Worm (Caenorhabditis elegans) whole organism, young adult: Measurements from ENCODE around the gene Y55F3AM.9.

ENCODE experiments used
- B0336.3 ChIP-seq: fragments of 200-800 bp; sonication (Bioruptor generic); IDR thresholded peaks from 2 replicates; pipeline ENCODE4 v1.3.6; 2022; ENCODE audit warnings: missing genetic modification characterization, missing compliant biosample characterization
- D2030.7 ChIP-seq: fragments of 200-800 bp; sonication (Bioruptor generic); IDR thresholded peaks from 2 replicates; pipeline ENCODE4 v1.3.6; 2022; ENCODE audit warnings: missing genetic modification reagents, missing genetic modification characterization, missing compliant biosample characterization
- F23B12.7 ChIP-seq: sonication (generic microtip); optimal IDR thresholded peaks from 2 replicates; lab custom pipeline; 2017; ENCODE audit warnings: missing genetic modification characterization, mild to moderate bottlenecking, missing compliant biosample characterization, antibody characterized with exemption, moderate library complexity; ENCODE audit not compliant: insufficient read depth
- F33H1.4 ChIP-seq: fragments of 200-800 bp; sonication (Bioruptor generic); IDR thresholded peaks from 2 replicates; pipeline ENCODE4 v1.3.6; 2022; ENCODE audit warnings: missing genetic modification reagents, missing genetic modification characterization, missing compliant biosample characterization
- F49E8.2 ChIP-seq: sonication (generic microtip); optimal IDR thresholded peaks from 3 replicates; lab custom pipeline; 2017; ENCODE audit warnings: missing genetic modification characterization, mild to moderate bottlenecking, missing compliant biosample characterization, antibody characterized with exemption, moderate library complexity; ENCODE audit not compliant: insufficient read depth
- K12H6.12 ChIP-seq: fragments of 200-800 bp; sonication (Bioruptor generic); optimal IDR thresholded peaks from 2 replicates; lab custom pipeline; 2018; ENCODE audit warnings: mild to moderate bottlenecking, missing genetic modification characterization, missing compliant biosample characterization
- ZK185.1 ChIP-seq: sonication (generic microtip); optimal IDR thresholded peaks from 2 replicates; lab custom pipeline; 2016; ENCODE audit warnings: mild to moderate bottlenecking, missing genetic modification characterization, missing compliant biosample characterization; ENCODE audit not compliant: poor library complexity, severe bottlenecking
- aptf-3 ChIP-seq: fragments of 200-800 bp; sonication (Bioruptor generic); IDR thresholded peaks from 2 replicates; pipeline ENCODE4 v1.3.6; 2022; ENCODE audit warnings: missing genetic modification characterization, missing compliant biosample characterization
- attf-3 ChIP-seq: fragments of 200-800 bp; sonication (Bioruptor generic); conservative IDR thresholded peaks from 2 replicates; pipeline ENCODE4 v1.3.6; 2022; ENCODE audit warnings: missing genetic modification reagents, missing genetic modification characterization, missing compliant biosample characterization
- ceh-58 ChIP-seq: fragments of 200-800 bp; sonication (Bioruptor generic); IDR thresholded peaks from 2 replicates; pipeline ENCODE4 v1.3.6; 2022; ENCODE audit warnings: missing genetic modification characterization, missing compliant biosample characterization
- ceh-91 ChIP-seq: fragments of 200-800 bp; sonication (Bioruptor generic); IDR thresholded peaks from 2 replicates; pipeline ENCODE4 v1.3.6; 2022; ENCODE audit warnings: missing genetic modification reagents, missing genetic modification characterization, missing compliant biosample characterization
- dox-1 ChIP-seq: fragments of 200-800 bp; sonication (Bioruptor generic); IDR thresholded peaks from 2 replicates; pipeline ENCODE4 v1.3.6; 2022; ENCODE audit warnings: missing genetic modification reagents, missing genetic modification characterization, missing compliant biosample characterization
- egl-44 ChIP-seq: fragments of 200-800 bp; sonication (Bioruptor generic); IDR thresholded peaks from 2 replicates; pipeline ENCODE4 v1.3.6; 2022; ENCODE audit warnings: missing genetic modification reagents, missing genetic modification characterization, missing compliant biosample characterization
- egrh-3 ChIP-seq: fragments of 200-800 bp; sonication (Bioruptor generic); IDR thresholded peaks from 2 replicates; pipeline ENCODE4 v1.3.6; 2022; ENCODE audit warnings: missing genetic modification reagents, missing genetic modification characterization, missing compliant biosample characterization
- ets-4 ChIP-seq: fragments of 200-800 bp; sonication (Bioruptor generic); optimal IDR thresholded peaks from 2 replicates; lab custom pipeline; 2018; ENCODE audit warnings: mild to moderate bottlenecking, missing genetic modification characterization, missing compliant biosample characterization
- hlh-26 ChIP-seq: fragments of 200-800 bp; sonication (Bioruptor generic); conservative IDR thresholded peaks from 2 replicates; pipeline ENCODE4 v1.3.6; 2022; ENCODE audit warnings: missing genetic modification reagents, missing genetic modification characterization, missing compliant biosample characterization
- lin-35 ChIP-seq, 3 experiments: fragments of 150-350 bp in 2 of 3; sonication (generic microtip) in 1 of 3; optimal IDR thresholded peaks; 2 replicates each; lab custom pipeline; 2014 to 2018; ENCODE audit warnings: missing biosample characterization in 3 of 3, missing genetic modification characterization in 3 of 3, missing genetic modification reagents in 3 of 3
- lsl-1 ChIP-seq: fragments of 200-800 bp; sonication (Bioruptor generic); optimal IDR thresholded peaks from 2 replicates; lab custom pipeline; 2018; ENCODE audit warnings: mild to moderate bottlenecking, missing genetic modification characterization, moderate library complexity, missing compliant biosample characterization
- madf-10 ChIP-seq: sonication (generic microtip); optimal IDR thresholded peaks from 2 replicates; lab custom pipeline; 2016; ENCODE audit warnings: mild to moderate bottlenecking, missing genetic modification characterization, missing compliant biosample characterization
- madf-6 ChIP-seq: fragments of 200-800 bp; sonication (Bioruptor generic); IDR thresholded peaks from 2 replicates; pipeline ENCODE4 v1.3.6; 2022; ENCODE audit warnings: missing genetic modification reagents, missing genetic modification characterization, missing compliant biosample characterization
- mcd-1 ChIP-seq: fragments of 200-800 bp; sonication (Bioruptor generic); IDR thresholded peaks from 2 replicates; pipeline ENCODE4 v1.3.6; 2022; ENCODE audit warnings: missing genetic modification reagents, missing genetic modification characterization, missing compliant biosample characterization
- nhr-80 ChIP-seq: sonication (generic microtip); optimal IDR thresholded peaks from 2 replicates; lab custom pipeline; 2016; ENCODE audit warnings: missing genetic modification characterization, missing compliant biosample characterization
- pha-4 ChIP-seq: fragments of 150-350 bp; sonication (generic microtip); optimal IDR thresholded peaks from 2 replicates; lab custom pipeline; 2014; ENCODE audit warnings: missing biosample characterization, missing genetic modification reagents, missing genetic modification characterization
- sea-2 ChIP-seq: fragments of 200-800 bp; sonication (Bioruptor generic); IDR thresholded peaks from 2 replicates; pipeline ENCODE4 v1.3.6; 2022; ENCODE audit warnings: missing genetic modification characterization, missing compliant biosample characterization
- snpc-1.1 ChIP-seq: sonication (generic microtip); optimal IDR thresholded peaks from 2 replicates; lab custom pipeline; 2017; ENCODE audit warnings: missing genetic modification characterization, mild to moderate bottlenecking, missing compliant biosample characterization, antibody characterized with exemption, moderate library complexity, missing genotype, missing genetic modification reagents; ENCODE audit not compliant: insufficient read depth
- snpc-3.4 ChIP-seq: sonication (generic microtip); optimal IDR thresholded peaks from 2 replicates; lab custom pipeline; 2017; ENCODE audit warnings: missing genetic modification characterization, mild to moderate bottlenecking, missing compliant biosample characterization, antibody characterized with exemption, moderate library complexity, missing genotype, missing genetic modification reagents
- tbx-9 ChIP-seq: sonication (generic microtip); optimal IDR thresholded peaks from 2 replicates; lab custom pipeline; 2016; ENCODE audit warnings: borderline replicate concordance, missing genetic modification characterization, inconsistent platforms, missing compliant biosample characterization
- tlf-1 ChIP-seq: fragments of 200-800 bp; sonication (Bioruptor generic); optimal IDR thresholded peaks from 2 replicates; lab custom pipeline; 2018; ENCODE audit warnings: mild to moderate bottlenecking, missing genetic modification characterization, missing compliant biosample characterization
- unc-130 ChIP-seq: sonication (generic microtip); optimal IDR thresholded peaks from 2 replicates; lab custom pipeline; 2016; ENCODE audit warnings: missing genetic modification reagents, missing genetic modification characterization, missing compliant biosample characterization
- xnd-1 ChIP-seq: sonication (generic microtip); optimal IDR thresholded peaks from 2 replicates; lab custom pipeline; 2016; ENCODE audit warnings: missing genotype, missing genetic modification reagents, missing genetic modification characterization, missing compliant biosample characterization
- zfh-2 ChIP-seq: fragments of 200-800 bp; sonication (Bioruptor generic); conservative IDR thresholded peaks from 2 replicates; pipeline ENCODE4 v1.3.6; 2022; ENCODE audit warnings: missing genetic modification reagents, missing genetic modification characterization, missing compliant biosample characterization
- ztf-18 ChIP-seq: sonication (generic microtip); optimal IDR thresholded peaks from 2 replicates; lab custom pipeline; 2016; ENCODE audit warnings: missing genotype, mild to moderate bottlenecking, missing genetic modification characterization, missing compliant biosample characterization
- ztf-26 ChIP-seq: sonication (generic microtip); optimal IDR thresholded peaks from 2 replicates; lab custom pipeline; 2017; ENCODE audit warnings: missing genetic modification characterization, missing compliant biosample characterization

Gene Y55F3AM.9

ce11 chrIV:1056263-1056942, 46.9 kb upstream of the Y55F3AM.9 start, which contains the start of the genes Y55F3AM.13 and mrps-25:
Y55F3AM.13 (minus strand) TSS chrIV:1056313.
mrps-25 (plus strand) TSS chrIV:1056892.
- TF ChIP-seq tlf-1 (GFP tag; lab: Kevin White, UChicago) = no peak
- no peak for TF ChIP-seq zfh-2
- no peak for TF ChIP-seq ZK185.1 (tag; lab: Kevin White, UChicago)
- TF ChIP-seq attf-3 = peak; percentile 94
- TF ChIP-seq hlh-26 = no peak

ce11 chrIV:1055734-1056133, 46.2 kb upstream of the Y55F3AM.9 start:
- no peak for TF ChIP-seq F23B12.7 (tag; lab: Kevin White, UChicago)
- no peak for TF ChIP-seq lin-35 (GFP tag; optimal IDR thresholded peaks at IDR 0.05; lab: Kevin White, UChicago)
- no peak for TF ChIP-seq F49E8.2 (tag; lab: Kevin White, UChicago)
- peak; percentile 12; the same call in 1 of the 2 replicates for TF ChIP-seq dox-1
- TF ChIP-seq egrh-3 (GFP tag; lab: Robert Waterston, UW) = peak; percentile 66; the same call in 1 of the 2 replicates
- no peak for TF ChIP-seq snpc-1.1
- no peak for TF ChIP-seq ztf-18 (tag; lab: Kevin White, UChicago)
- no peak for TF ChIP-seq ceh-91
- no peak for TF ChIP-seq ceh-58 (GFP tag; lab: Robert Waterston, UW)
- TF ChIP-seq madf-10 (tag; lab: Kevin White, UChicago) = no peak
- no peak for TF ChIP-seq K12H6.12 (tag; lab: Kevin White, UChicago)
- peak; percentile 85 for TF ChIP-seq zfh-2
- no peak for TF ChIP-seq D2030.7 (GFP tag; lab: Robert Waterston, UW)
- TF ChIP-seq nhr-80 = no peak
- TF ChIP-seq ets-4 (GFP tag; lab: Kevin White, UChicago) = no peak

DNA sequence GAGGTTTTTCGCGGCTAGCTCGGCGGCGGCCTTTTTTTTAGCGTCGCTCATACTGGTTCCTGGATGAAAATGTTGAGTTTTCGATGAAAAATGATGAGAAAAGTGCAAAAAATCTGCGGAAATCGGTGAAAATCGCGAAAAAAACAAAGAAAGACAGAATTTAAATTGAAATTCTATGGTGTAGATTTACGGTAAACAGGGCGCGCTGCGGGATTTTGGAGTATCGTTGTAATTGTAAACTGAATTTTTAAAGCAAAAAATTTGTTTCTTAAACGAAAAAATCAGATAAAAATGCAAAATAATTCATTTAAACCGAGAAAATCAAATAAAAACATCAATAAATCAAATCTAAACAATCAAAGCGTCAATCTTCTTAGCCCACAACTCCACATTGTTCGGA, 45.2 kb upstream of the Y55F3AM.9 start, which contains the start of gene dcap-1:
Gene dcap-1 (minus strand): TSS at position 59 of the 400 bp plus-strand sequence.
- no peak for TF ChIP-seq B0336.3
- TF ChIP-seq lin-35 (GFP tag; optimal IDR thresholded peaks at IDR 0.05; lab: Kevin White, UChicago) = peak in 1 of 3 experiments; percentile 40
- TF ChIP-seq egl-44 (GFP tag; lab: Robert Waterston, UW) = no peak
- peak; percentile 96 for TF ChIP-seq attf-3
- TF ChIP-seq pha-4 (tag; lab: Kevin White, UChicago) = no peak
- no peak for TF ChIP-seq egrh-3 (GFP tag; lab: Robert Waterston, UW)
- TF ChIP-seq snpc-3.4 = no peak
- TF ChIP-seq ztf-26 (tag; lab: Kevin White, UChicago) = no peak
- TF ChIP-seq mcd-1 (GFP tag; lab: Robert Waterston, UW) = peak; percentile 19; the same call in 1 of the 2 replicates
- no peak for TF ChIP-seq unc-130 (GFP tag; lab: Kevin White, UChicago)
- no peak for TF ChIP-seq aptf-3 (GFP tag; lab: Robert Waterston, UW)
- TF ChIP-seq sea-2 (GFP tag; lab: Robert Waterston, UW) = no peak

DNA sequence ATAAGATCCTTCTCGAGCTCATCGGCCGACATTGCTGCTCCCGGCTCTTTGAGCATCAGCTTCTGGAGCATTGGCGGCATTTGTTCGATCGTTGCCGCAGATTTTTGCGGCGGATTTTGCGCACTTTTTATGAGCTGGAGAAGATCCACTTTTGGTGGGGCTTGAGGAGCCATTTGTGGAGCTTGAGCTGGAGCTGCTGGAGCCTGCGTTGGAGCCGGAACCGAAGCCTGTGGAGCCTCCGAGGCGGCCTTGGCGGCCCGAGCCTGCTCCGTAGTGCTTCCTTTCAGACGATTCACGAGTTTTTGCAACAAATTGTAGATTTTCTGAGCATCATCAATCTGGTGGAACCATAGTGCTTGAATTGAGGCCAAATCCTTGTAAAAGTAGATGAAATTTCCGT, 44.5 kb upstream of the Y55F3AM.9 start:
- TF ChIP-seq tbx-9 (tag; lab: Kevin White, UChicago) (no peak), egrh-3 (GFP tag; lab: Robert Waterston, UW) (peak; percentile 77; the same call in 1 of the 2 replicates), zfh-2 (peak; percentile 85)

- TF ChIP-seq attf-3 (0 out of 2 replicates have a peak, but pooled peaks have one; percentile 24), lsl-1 (GFP tag; lab: Kevin White, UChicago) (peak; percentile 40), xnd-1 (tag; lab: Kevin White, UChicago) (peak; percentile 61), madf-6 (peak; percentile 64), F33H1.4 (peak; percentile 75)
These were observed 42.2 kb upstream of the Y55F3AM.9 start, which contains the start of gene Y55F3AM.21 for ce11 chrIV:1051636-1052133. Y55F3AM.21 (minus strand) TSS chrIV:1051686.
